Worm (Caenorhabditis elegans) whole organism, young adult: ENCODE measurements around the gene C35A11.2.

Experiments
- B0019.2 ChIP-seq: fragments of 200-800 bp; sonication (Bioruptor generic); conservative IDR thresholded peaks from 2 replicates; pipeline ENCODE4 v1.3.6; 2022; ENCODE audit warnings: missing genetic modification reagents, missing genetic modification characterization, missing compliant biosample characterization
- B0261.1 ChIP-seq: sonication (generic microtip); optimal IDR thresholded peaks from 2 replicates; lab custom pipeline; 2016; ENCODE audit warnings: mild to moderate bottlenecking, missing genetic modification characterization, moderate library complexity, missing compliant biosample characterization
- C17E4.6 ChIP-seq: fragments of 200-800 bp; sonication (Bioruptor generic); IDR thresholded peaks from 2 replicates; pipeline ENCODE4 v1.3.6; 2022; ENCODE audit warnings: missing genetic modification reagents, missing genetic modification characterization, missing compliant biosample characterization
- F23B12.7 ChIP-seq: sonication (generic microtip); optimal IDR thresholded peaks from 2 replicates; lab custom pipeline; 2017; ENCODE audit warnings: missing genetic modification characterization, mild to moderate bottlenecking, missing compliant biosample characterization, antibody characterized with exemption, moderate library complexity; ENCODE audit not compliant: insufficient read depth
- F39B2.1 ChIP-seq: fragments of 200-800 bp; sonication (Bioruptor generic); IDR thresholded peaks from 2 replicates; pipeline ENCODE4 v1.3.6; 2022; ENCODE audit warnings: missing genetic modification reagents, missing genetic modification characterization, missing compliant biosample characterization
- F52B5.7 ChIP-seq: sonication (generic microtip); optimal IDR thresholded peaks from 2 replicates; lab custom pipeline; 2016; ENCODE audit warnings: mild to moderate bottlenecking, missing genetic modification characterization, missing compliant biosample characterization
- F55B11.4 ChIP-seq: sonication (generic microtip); optimal IDR thresholded peaks from 2 replicates; lab custom pipeline; 2016; ENCODE audit warnings: missing compliant biosample characterization, missing genetic modification characterization, borderline replicate concordance; ENCODE audit not compliant: insufficient read depth
- F57A8.1 ChIP-seq: fragments of 200-800 bp; sonication (Bioruptor generic); optimal IDR thresholded peaks from 2 replicates; lab custom pipeline; 2018; ENCODE audit warnings: mild to moderate bottlenecking, missing genetic modification characterization, moderate library complexity, missing compliant biosample characterization
- T26A5.8 ChIP-seq: sonication (generic microtip); optimal IDR thresholded peaks from 2 replicates; lab custom pipeline; 2016; ENCODE audit warnings: missing genetic modification characterization, missing compliant biosample characterization
- Y53G8AR.9 ChIP-seq: fragments of 200-800 bp; sonication (Bioruptor generic); conservative IDR thresholded peaks from 2 replicates; pipeline ENCODE4 v1.3.6; 2022; ENCODE audit warnings: missing genetic modification reagents, missing genetic modification characterization, missing compliant biosample characterization
- Y56A3A.18 ChIP-seq: fragments of 200-800 bp; sonication (Bioruptor generic); IDR thresholded peaks from 2 replicates; pipeline ENCODE4 v1.3.6; 2022; ENCODE audit warnings: missing genetic modification reagents, missing genetic modification characterization, missing compliant biosample characterization
- Y67H2A.10 ChIP-seq: fragments of 200-800 bp; sonication (Bioruptor generic); conservative IDR thresholded peaks from 2 replicates; pipeline ENCODE4 v1.3.6; 2022; ENCODE audit warnings: missing genetic modification reagents, missing genetic modification characterization, missing compliant biosample characterization
- ZK185.1 ChIP-seq: sonication (generic microtip); optimal IDR thresholded peaks from 2 replicates; lab custom pipeline; 2016; ENCODE audit warnings: mild to moderate bottlenecking, missing genetic modification characterization, missing compliant biosample characterization; ENCODE audit not compliant: poor library complexity, severe bottlenecking
- attf-3 ChIP-seq: fragments of 200-800 bp; sonication (Bioruptor generic); conservative IDR thresholded peaks from 2 replicates; pipeline ENCODE4 v1.3.6; 2022; ENCODE audit warnings: missing genetic modification reagents, missing genetic modification characterization, missing compliant biosample characterization
- attf-5 ChIP-seq: fragments of 200-800 bp; sonication (Bioruptor generic); optimal IDR thresholded peaks from 2 replicates; lab custom pipeline; 2018; ENCODE audit warnings: mild to moderate bottlenecking, missing genetic modification characterization, missing compliant biosample characterization
- bed-2 ChIP-seq: fragments of 200-800 bp; sonication (Bioruptor generic); IDR thresholded peaks from 2 replicates; pipeline ENCODE4 v1.3.6; 2022; ENCODE audit warnings: missing genetic modification reagents, missing genetic modification characterization, missing compliant biosample characterization
- ccch-3 ChIP-seq: fragments of 200-800 bp; sonication (Bioruptor generic); optimal IDR thresholded peaks from 2 replicates; lab custom pipeline; 2018; ENCODE audit warnings: mild to moderate bottlenecking, missing genetic modification characterization, missing compliant biosample characterization
- cebp-1 ChIP-seq, 2 experiments: fragments of 200-800 bp in 1 of 2; sonication (Bioruptor generic) in 1 of 2; sonication (generic microtip) in 1 of 2; IDR thresholded peaks in 1 of 2; optimal IDR thresholded peaks in 1 of 2; 2 replicates each; pipeline versions ENCODE4 v1.3.6 to Lab custom; 2017 to 2022; ENCODE audit warnings: missing compliant biosample characterization in 2 of 2, missing genetic modification characterization in 2 of 2, mild to moderate bottlenecking in 1 of 2, missing genetic modification reagents in 1 of 2, moderate library complexity in 1 of 2
- ceh-27 ChIP-seq: fragments of 200-800 bp; sonication (Bioruptor generic); optimal IDR thresholded peaks from 2 replicates; lab custom pipeline; 2018; ENCODE audit warnings: mild to moderate bottlenecking, missing genetic modification characterization, moderate library complexity, missing compliant biosample characterization
- ceh-91 ChIP-seq: fragments of 200-800 bp; sonication (Bioruptor generic); IDR thresholded peaks from 2 replicates; pipeline ENCODE4 v1.3.6; 2022; ENCODE audit warnings: missing genetic modification reagents, missing genetic modification characterization, missing compliant biosample characterization
- dpff-1 ChIP-seq: sonication (generic microtip); optimal IDR thresholded peaks from 2 replicates; lab custom pipeline; 2017; ENCODE audit warnings: mild to moderate bottlenecking, missing genetic modification characterization, missing compliant biosample characterization
- egl-18 ChIP-seq: fragments of 200-800 bp; sonication (Bioruptor generic); IDR thresholded peaks from 2 replicates; pipeline ENCODE4 v1.3.6; 2022; ENCODE audit warnings: missing genetic modification reagents, missing genetic modification characterization, missing compliant biosample characterization
- egrh-3 ChIP-seq: fragments of 200-800 bp; sonication (Bioruptor generic); IDR thresholded peaks from 2 replicates; pipeline ENCODE4 v1.3.6; 2022; ENCODE audit warnings: missing genetic modification reagents, missing genetic modification characterization, missing compliant biosample characterization
- fkh-3 ChIP-seq: sonication (generic microtip); optimal IDR thresholded peaks from 2 replicates; lab custom pipeline; 2016; ENCODE audit warnings: mild to moderate bottlenecking, missing genetic modification characterization, missing compliant biosample characterization
- him-1 ChIP-seq: sonication (generic microtip); optimal IDR thresholded peaks from 2 replicates; lab custom pipeline; 2016; ENCODE audit warnings: missing genotype, missing genetic modification reagents, missing genetic modification characterization, missing compliant biosample characterization
- hmg-20 ChIP-seq: fragments of 200-800 bp; sonication (Bioruptor generic); IDR thresholded peaks from 2 replicates; pipeline ENCODE4 v1.3.6; 2022; ENCODE audit warnings: missing genetic modification reagents, missing genetic modification characterization, missing compliant biosample characterization
- lag-1 ChIP-seq: fragments of 200-800 bp; sonication (Bioruptor generic); IDR thresholded peaks from 2 replicates; pipeline ENCODE4 v1.3.6; 2022; ENCODE audit warnings: missing genetic modification reagents, missing genetic modification characterization, missing compliant biosample characterization
- let-607 ChIP-seq, 2 experiments: fragments of 200-800 bp in 1 of 2; sonication (Bioruptor generic) in 1 of 2; sonication (generic microtip) in 1 of 2; optimal IDR thresholded peaks; 2 replicates each; lab custom pipeline; 2016 to 2018; ENCODE audit warnings: mild to moderate bottlenecking in 2 of 2, missing compliant biosample characterization in 2 of 2, missing genetic modification characterization in 2 of 2, moderate library complexity in 2 of 2, missing genotype in 1 of 2
- lin-26 ChIP-seq: fragments of 200-800 bp; sonication (Bioruptor generic); IDR thresholded peaks from 2 replicates; pipeline ENCODE4 v1.3.6; 2022; ENCODE audit warnings: missing genetic modification reagents, missing genetic modification characterization, missing compliant biosample characterization
- lin-40 ChIP-seq: sonication (generic microtip); optimal IDR thresholded peaks from 2 replicates; lab custom pipeline; 2016; ENCODE audit warnings: missing genetic modification characterization, mild to moderate bottlenecking, missing compliant biosample characterization, missing genotype, missing genetic modification reagents
- lin-54 ChIP-seq: fragments of 200-800 bp; sonication (Bioruptor generic); optimal IDR thresholded peaks from 2 replicates; lab custom pipeline; 2018; ENCODE audit warnings: mild to moderate bottlenecking, missing genetic modification characterization, missing compliant biosample characterization
- madf-6 ChIP-seq: fragments of 200-800 bp; sonication (Bioruptor generic); IDR thresholded peaks from 2 replicates; pipeline ENCODE4 v1.3.6; 2022; ENCODE audit warnings: missing genetic modification reagents, missing genetic modification characterization, missing compliant biosample characterization
- mcd-1 ChIP-seq: fragments of 200-800 bp; sonication (Bioruptor generic); IDR thresholded peaks from 2 replicates; pipeline ENCODE4 v1.3.6; 2022; ENCODE audit warnings: missing genetic modification reagents, missing genetic modification characterization, missing compliant biosample characterization
- nfya-2 ChIP-seq: fragments of 200-800 bp; sonication (Bioruptor generic); IDR thresholded peaks from 2 replicates; pipeline ENCODE4 v1.3.6; 2022; ENCODE audit warnings: missing genetic modification reagents, missing genetic modification characterization, missing compliant biosample characterization
- nhr-179 ChIP-seq: sonication (generic microtip); optimal IDR thresholded peaks from 2 replicates; lab custom pipeline; 2016; ENCODE audit warnings: mild to moderate bottlenecking, missing genetic modification characterization, missing compliant biosample characterization
- pha-4 ChIP-seq: fragments of 150-350 bp; sonication (generic microtip); optimal IDR thresholded peaks from 2 replicates; lab custom pipeline; 2014; ENCODE audit warnings: missing biosample characterization, missing genetic modification reagents, missing genetic modification characterization
- rcor-1 ChIP-seq: fragments of 200-800 bp; sonication (Bioruptor generic); IDR thresholded peaks from 2 replicates; pipeline ENCODE4 v1.3.6; 2022; ENCODE audit warnings: missing genetic modification reagents, missing genetic modification characterization, missing compliant biosample characterization
- repo-1 ChIP-seq: sonication (generic microtip); optimal IDR thresholded peaks from 2 replicates; lab custom pipeline; 2017; ENCODE audit warnings: mild to moderate bottlenecking, missing genetic modification characterization, missing compliant biosample characterization
- rpc-1 ChIP-seq, 2 experiments: fragments of 150-350 bp in 1 of 2; sonication (generic microtip) in 1 of 2; optimal IDR thresholded peaks; 2 replicates each; lab custom pipeline; 2014 to 2018; ENCODE audit warnings: missing biosample characterization in 1 of 2, missing genetic modification characterization in 1 of 2, missing genetic modification reagents in 1 of 2, missing genotype in 1 of 2
- snpc-1.1 ChIP-seq: sonication (generic microtip); optimal IDR thresholded peaks from 2 replicates; lab custom pipeline; 2017; ENCODE audit warnings: missing genetic modification characterization, mild to moderate bottlenecking, missing compliant biosample characterization, antibody characterized with exemption, moderate library complexity, missing genotype, missing genetic modification reagents; ENCODE audit not compliant: insufficient read depth
- somi-1 ChIP-seq: fragments of 200-800 bp; sonication (Bioruptor generic); optimal IDR thresholded peaks from 2 replicates; lab custom pipeline; 2018; ENCODE audit warnings: mild to moderate bottlenecking, missing genetic modification characterization, missing compliant biosample characterization
- sptf-2 ChIP-seq: fragments of 200-800 bp; sonication (Bioruptor generic); optimal IDR thresholded peaks from 2 replicates; lab custom pipeline; 2018; ENCODE audit warnings: mild to moderate bottlenecking, missing genetic modification characterization, missing compliant biosample characterization
- tbp1 ChIP-seq: fragments of 200-800 bp; sonication (Bioruptor generic); optimal IDR thresholded peaks from 2 replicates; lab custom pipeline; 2018; ENCODE audit warnings: mild to moderate bottlenecking, missing genetic modification characterization, missing compliant biosample characterization
- tlf-1 ChIP-seq: fragments of 200-800 bp; sonication (Bioruptor generic); optimal IDR thresholded peaks from 2 replicates; lab custom pipeline; 2018; ENCODE audit warnings: mild to moderate bottlenecking, missing genetic modification characterization, missing compliant biosample characterization
- xnd-1 ChIP-seq: sonication (generic microtip); optimal IDR thresholded peaks from 2 replicates; lab custom pipeline; 2016; ENCODE audit warnings: missing genotype, missing genetic modification reagents, missing genetic modification characterization, missing compliant biosample characterization
- ztf-25 ChIP-seq: fragments of 200-800 bp; sonication (Bioruptor generic); IDR thresholded peaks from 2 replicates; pipeline ENCODE4 v1.3.6; 2022; ENCODE audit warnings: missing genetic modification reagents, missing genetic modification characterization, missing compliant biosample characterization
- ztf-3 ChIP-seq: fragments of 200-800 bp; sonication (Bioruptor generic); optimal IDR thresholded peaks from 2 replicates; lab custom pipeline; 2018; ENCODE audit warnings: mild to moderate bottlenecking, missing genetic modification characterization, missing compliant biosample characterization
- ztf-6 ChIP-seq: fragments of 200-800 bp; sonication (Bioruptor generic); IDR thresholded peaks from 2 replicates; pipeline ENCODE4 v1.3.6; 2022; ENCODE audit warnings: missing genetic modification reagents, missing genetic modification characterization, missing compliant biosample characterization

C35A11.2 gene

DNA sequence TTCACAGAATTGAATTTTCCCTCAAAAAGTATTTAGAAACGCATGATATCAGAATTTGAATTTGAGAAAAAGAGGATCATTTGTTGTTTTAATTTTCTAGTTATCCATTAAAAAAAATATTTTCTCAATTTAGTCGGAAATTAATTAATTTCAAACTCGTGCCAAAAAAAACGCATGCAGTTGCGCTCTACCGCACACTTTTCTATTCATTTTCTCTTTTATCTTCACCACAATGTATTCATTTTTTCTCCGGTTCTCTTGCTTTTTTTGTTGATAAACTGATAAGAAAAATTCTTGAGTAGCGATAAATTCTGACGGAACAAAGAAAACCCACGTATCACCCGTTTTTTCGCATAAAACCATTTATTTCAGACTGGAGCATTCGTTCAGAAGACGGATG lies 46.9 kb downstream of the C35A11.2 start, which contains the start of gene acl-6 (continued):
- no peak for TF ChIP-seq Y56A3A.18 (GFP tag; lab: Robert Waterston, UW)
- TF ChIP-seq ceh-91 (GFP tag; lab: Robert Waterston, UW) = no peak
- TF ChIP-seq lin-54 (GFP tag; lab: Kevin White, UChicago) = peak; percentile 86
- TF ChIP-seq tbp1 (GFP tag; lab: Kevin White, UChicago) = peak; percentile 38
- no peak for TF ChIP-seq B0019.2 (GFP tag; lab: Robert Waterston, UW)
- TF ChIP-seq let-607 (tag; optimal IDR thresholded peaks at IDR 0.05; lab: Kevin White, UChicago) = peak in 1 of 2 experiments; percentile 16
- peak; percentile 60 for TF ChIP-seq attf-5 (GFP tag; lab: Kevin White, UChicago)
- TF ChIP-seq F23B12.7 (tag; lab: Kevin White, UChicago) = peak; percentile 60
- no peak for TF ChIP-seq ccch-3 (GFP tag; lab: Kevin White, UChicago)
- TF ChIP-seq somi-1 (GFP tag; lab: Kevin White, UChicago) = no peak
- no peak for TF ChIP-seq C17E4.6 (GFP tag; lab: Robert Waterston, UW)
- TF ChIP-seq fkh-3 (tag; lab: Kevin White, UChicago) = no peak
- TF ChIP-seq F52B5.7 (tag; lab: Kevin White, UChicago) = no peak
- no peak for TF ChIP-seq ztf-3 (GFP tag; lab: Kevin White, UChicago)
- no peak for TF ChIP-seq nhr-179 (tag; lab: Kevin White, UChicago)
- TF ChIP-seq mcd-1 (GFP tag; lab: Robert Waterston, UW) = peak; percentile 94
- no peak for TF ChIP-seq snpc-1.1 (tag; lab: Kevin White, UChicago)
- TF ChIP-seq cebp-1 (GFP tag; IDR thresholded peaks at IDR 0.05; lab: Robert Waterston, UW) = no peak
- peak; percentile 51 for TF ChIP-seq cebp-1 (tag; optimal IDR thresholded peaks at IDR 0.05; lab: Kevin White, UChicago)
- no peak for TF ChIP-seq egrh-3 (GFP tag; lab: Robert Waterston, UW)
- no peak for TF ChIP-seq Y53G8AR.9 (GFP tag; lab: Robert Waterston, UW)
- no peak for TF ChIP-seq sptf-2 (GFP tag; lab: Kevin White, UChicago)
- TF ChIP-seq F57A8.1 (GFP tag; lab: Kevin White, UChicago) = no peak
- TF ChIP-seq madf-6 = no peak
- no peak for TF ChIP-seq xnd-1
- no peak for TF ChIP-seq tlf-1 (GFP tag; lab: Kevin White, UChicago)
- no peak for TF ChIP-seq repo-1 (tag; lab: Kevin White, UChicago)
- peak; percentile 52 for TF ChIP-seq lin-40 (tag; lab: Kevin White, UChicago)
- TF ChIP-seq bed-2 (GFP tag; lab: Robert Waterston, UW) = no peak
- no peak for TF ChIP-seq ZK185.1 (tag; lab: Kevin White, UChicago)
- no peak for TF ChIP-seq F39B2.1
- no peak for TF ChIP-seq F55B11.4 (tag; lab: Kevin White, UChicago)
- TF ChIP-seq attf-3 (GFP tag; lab: Robert Waterston, UW) = no peak
- no peak for TF ChIP-seq ztf-6 (GFP tag; lab: Robert Waterston, UW)
- TF ChIP-seq ceh-27 (GFP tag; lab: Kevin White, UChicago) = no peak
- TF ChIP-seq ztf-25 (GFP tag; lab: Robert Waterston, UW) = no peak
- TF ChIP-seq rcor-1 (GFP tag; lab: Robert Waterston, UW) = no peak
- no peak for TF ChIP-seq B0261.1 (tag; lab: Kevin White, UChicago)
- TF ChIP-seq rpc-1 (optimal IDR thresholded peaks at IDR 0.05; lab: Kevin White, UChicago) = no peak
- no peak for TF ChIP-seq rpc-1 (tag; optimal IDR thresholded peaks at IDR 0.05; lab: Kevin White, UChicago)
- TF ChIP-seq Y67H2A.10 (GFP tag; lab: Robert Waterston, UW) = no peak
- TF ChIP-seq dpff-1 (tag; lab: Kevin White, UChicago) = no peak
- no peak for TF ChIP-seq lag-1 (GFP tag; lab: Robert Waterston, UW)
- no peak for TF ChIP-seq pha-4 (tag; lab: Kevin White, UChicago)
- TF ChIP-seq lin-26 = no peak
- TF ChIP-seq egl-18 (GFP tag; lab: Robert Waterston, UW) = no peak
- TF ChIP-seq him-1 (tag; lab: Kevin White, UChicago) = no peak
- TF ChIP-seq hmg-20 (GFP tag; lab: Robert Waterston, UW) = no peak
- no peak for TF ChIP-seq nfya-2 (GFP tag; lab: Robert Waterston, UW)
- no peak for TF ChIP-seq T26A5.8 (tag; lab: Kevin White, UChicago)
